Worm (Caenorhabditis elegans): ENCODE results near the gene F16H6.4.

Gene F16H6.4

DNA sequence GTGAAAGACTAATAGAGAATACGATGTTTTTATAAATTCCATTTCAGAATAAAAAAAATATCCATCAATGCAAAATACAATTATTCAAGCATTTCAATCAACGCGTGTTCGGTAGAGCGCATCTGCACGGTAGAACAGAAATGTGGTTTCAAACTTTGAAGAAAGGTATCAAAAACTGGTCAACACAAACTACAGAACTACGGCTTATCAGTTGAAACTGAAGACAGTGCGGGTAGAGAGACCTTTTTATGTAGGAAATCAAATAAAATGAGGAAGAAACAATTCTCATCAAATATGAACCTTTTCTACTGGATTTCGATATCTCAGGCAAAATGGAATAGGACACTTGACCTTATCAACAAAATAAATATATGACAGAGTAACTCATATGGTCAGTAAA lies 45.9 kb downstream of the F16H6.4 start:
- TF ChIP-seq ama-1 (optimal IDR thresholded peaks at IDR 0.05) (no peak), ceh-34 (tag; optimal IDR thresholded peaks at IDR 0.05) (no peak), ceh-9 (tag; optimal IDR thresholded peaks at IDR 0.05) (no peak), syd-9 (tag; optimal IDR thresholded peaks at IDR 0.05) (no peak), ttx-3 (tag; optimal IDR thresholded peaks at IDR 0.05) (no peak), C38D4.7 (GFP tag; optimal IDR thresholded peaks at IDR 0.05) (no peak), ceh-2 (tag; optimal IDR thresholded peaks at IDR 0.05) (no peak), sdc-2 (tag; optimal IDR thresholded peaks at IDR 0.05) (no peak), sox-4 (tag; optimal IDR thresholded peaks at IDR 0.05) (no peak), ets-4 (tag; optimal IDR thresholded peaks at IDR 0.05) (no peak), ceh-45 (GFP tag; IDR thresholded peaks at IDR 0.05) (no peak), ceh-24 (tag; optimal IDR thresholded peaks at IDR 0.05) (no peak), hlh-15 (tag; optimal IDR thresholded peaks at IDR 0.05) (no peak), dve-1 (tag; optimal IDR thresholded peaks at IDR 0.05) (no peak), elt-4 (tag; optimal IDR thresholded peaks at IDR 0.05) (no peak), F13H6.1 (tag; optimal IDR thresholded peaks at IDR 0.05) (no peak)

DNA sequence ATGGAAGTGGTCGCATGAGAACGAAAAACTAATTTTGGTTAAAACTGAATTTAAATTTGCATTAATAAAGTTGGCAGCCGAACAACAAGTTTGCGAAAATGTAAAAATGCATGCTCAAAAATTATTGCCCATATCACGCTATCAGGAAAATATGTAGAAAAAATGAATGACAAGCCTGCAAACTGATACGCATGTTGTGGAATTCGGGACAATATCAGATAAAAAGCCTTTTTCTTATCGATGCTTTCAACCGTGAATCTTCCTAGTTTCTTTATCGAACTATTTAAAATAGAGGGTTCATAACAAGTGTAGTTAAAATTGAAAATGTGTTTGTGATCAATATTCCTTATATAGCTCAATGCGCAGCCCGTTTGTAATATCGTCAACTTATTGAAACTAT lies 47.6 kb downstream of the F16H6.4 start:
- TF ChIP-seq elt-2 (tag; optimal IDR thresholded peaks at IDR 0.05) (peak; percentile 7), ceh-14 (tag; optimal IDR thresholded peaks at IDR 0.05) (no peak)

DNA sequence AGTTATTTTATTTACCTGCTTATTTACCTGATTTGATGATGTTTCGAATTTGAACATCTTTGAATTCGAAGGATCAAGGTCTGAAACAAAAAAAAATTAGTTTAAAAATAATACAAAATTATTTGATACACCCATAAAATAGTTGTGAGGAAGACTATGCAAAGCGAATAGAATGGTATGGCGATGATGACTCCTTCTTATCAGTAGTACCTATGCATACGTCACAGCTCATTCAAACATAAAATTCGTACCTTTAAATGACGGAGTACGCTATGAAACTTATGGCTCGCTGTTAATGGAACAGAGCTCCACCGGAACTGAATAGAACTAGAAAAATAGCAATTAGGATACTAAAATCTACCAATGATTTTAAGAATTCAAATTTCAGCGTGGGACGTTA lies 53.7 kb downstream of the F16H6.4 start, which contains the start of gene R10E8.1:
R10E8.1 (minus strand) TSS at position 178 of the 400 bp plus-strand sequence.
- TF ChIP-seq dve-1 (tag; optimal IDR thresholded peaks at IDR 0.05) (no peak), lim-6 (tag; optimal IDR thresholded peaks at IDR 0.05) (no peak), gmeb-2 (tag; optimal IDR thresholded peaks at IDR 0.05) (no peak), C08G9.2 (tag; optimal IDR thresholded peaks at IDR 0.05) (no peak), elt-2 (tag; optimal IDR thresholded peaks at IDR 0.05) (peak; percentile 13)

DNA sequence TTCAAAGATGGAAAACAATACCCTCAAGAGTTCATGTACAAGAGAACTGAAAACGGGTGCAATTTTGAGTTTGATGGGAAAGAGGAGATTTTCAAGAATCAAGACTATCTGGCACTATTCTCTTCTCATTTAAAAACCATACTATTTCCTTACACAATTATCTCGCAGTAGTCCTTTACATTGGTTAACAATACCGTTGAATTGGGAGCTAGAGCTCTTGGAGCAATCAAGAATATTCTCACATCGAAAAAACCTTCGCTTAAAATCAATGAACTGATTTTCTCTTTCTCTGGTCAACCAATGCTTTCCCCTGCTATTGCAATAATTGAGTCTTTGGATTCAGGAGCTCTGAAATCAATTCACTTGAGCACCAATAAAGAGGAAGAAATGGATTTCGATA lies 55.0 kb downstream of the F16H6.4 start, which contains the start of gene R10E8.2:
R10E8.2 (plus strand) TSS at position 301 of the 400 bp plus-strand sequence.
- TF ChIP-seq hlh-15 (tag; optimal IDR thresholded peaks at IDR 0.05) (no peak), unc-3 (GFP tag; conservative IDR thresholded peaks at IDR 0.05) (no peak), unc-3 (tag; optimal IDR thresholded peaks at IDR 0.05) (no peak), nhr-232 (tag; optimal IDR thresholded peaks at IDR 0.05) (no peak), fkh-6 (tag; optimal IDR thresholded peaks at IDR 0.05) (no peak), pqm-1 (tag; optimal IDR thresholded peaks at IDR 0.05) (no peak), ceh-6 (GFP tag; optimal IDR thresholded peaks at IDR 0.05) (no peak), sox-2 (GFP tag; IDR thresholded peaks at IDR 0.05) (no peak), ref-2 (tag; optimal IDR thresholded peaks at IDR 0.05) (no peak), fkh-10 (GFP tag; optimal IDR thresholded peaks at IDR 0.05) (no peak), ceh-34 (tag; optimal IDR thresholded peaks at IDR 0.05) (no peak), nfya-1 (tag; optimal IDR thresholded peaks at IDR 0.05) (no peak), pag-3 (tag; optimal IDR thresholded peaks at IDR 0.05; ENCODE audit: borderline replicate concordance) (no peak), unc-55 (GFP tag; optimal IDR thresholded peaks at IDR 0.05) (no peak), mec-3 (tag; optimal IDR thresholded peaks at IDR 0.05; ENCODE audit: borderline replicate concordance) (no peak), tbx-2 (tag; optimal IDR thresholded peaks at IDR 0.05) (no peak), unc-42 (tag; optimal IDR thresholded peaks at IDR 0.05) (no peak), ceh-19 (GFP tag; optimal IDR thresholded peaks at IDR 0.05) (no peak)

DNA sequence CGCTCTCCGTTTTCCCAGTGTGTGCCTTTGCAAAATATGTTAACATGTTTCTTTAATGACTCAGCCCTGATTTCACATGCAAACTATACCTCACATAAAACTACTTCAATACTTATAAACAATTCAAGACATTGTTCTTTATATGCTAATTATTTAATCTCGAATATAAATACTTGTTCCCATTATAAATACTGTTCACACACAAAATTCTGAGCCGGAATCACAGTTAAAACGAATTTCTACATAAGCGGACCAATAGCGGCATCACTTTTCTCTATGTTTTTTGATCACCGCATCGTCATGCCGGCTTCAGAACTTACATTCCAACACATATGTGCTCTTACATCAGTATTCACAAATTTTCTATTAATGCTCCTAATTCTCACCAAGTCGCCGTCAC lies 56.0 kb downstream of the F16H6.4 start, which contains the start of gene R10E8.5:
R10E8.5 (plus strand) TSS at position 301 of the 400 bp plus-strand sequence.
- TF ChIP-seq sox-2 (GFP tag; IDR thresholded peaks at IDR 0.05) = no peak
- TF ChIP-seq hlh-8 (tag; optimal IDR thresholded peaks at IDR 0.05) = no peak
- no peak for TF ChIP-seq pag-3 (tag; optimal IDR thresholded peaks at IDR 0.05; ENCODE audit: borderline replicate concordance)
- no peak for TF ChIP-seq ceh-34 (tag; optimal IDR thresholded peaks at IDR 0.05)
- TF ChIP-seq K02D7.2 (tag; optimal IDR thresholded peaks at IDR 0.05) = no peak
- TF ChIP-seq hlh-15 (tag; optimal IDR thresholded peaks at IDR 0.05) = no peak
- no peak for TF ChIP-seq sdc-2 (tag; optimal IDR thresholded peaks at IDR 0.05)
- TF ChIP-seq tbx-2 (tag; optimal IDR thresholded peaks at IDR 0.05) = no peak
- TF ChIP-seq madf-2 (tag; optimal IDR thresholded peaks at IDR 0.05) = no peak
- no peak for TF ChIP-seq hlh-30 (tag; optimal IDR thresholded peaks at IDR 0.05; ENCODE audit: insufficient read depth)
- TF ChIP-seq nhr-11 (tag; optimal IDR thresholded peaks at IDR 0.05) = no peak
- TF ChIP-seq ceh-24 (tag; optimal IDR thresholded peaks at IDR 0.05) = no peak
- no peak for TF ChIP-seq fkh-6 (tag; optimal IDR thresholded peaks at IDR 0.05)

Measured in whole organism, late embryonic.